Fruit fly (Drosophila melanogaster) whole organism, embryonic: ENCODE results near the gene CG34002.

ENCODE experiments used
- CG11247 ChIP-seq: fragments of 200-800 bp; sonication (Bioruptor generic); IDR thresholded peaks from 2 replicates; pipeline ENCODE4 v1.3.6; 2022; ENCODE audit warnings: missing biosample characterization, missing genetic modification characterization
- CG12219 ChIP-seq: fragments of 200-800 bp; sonication (Bioruptor generic); optimal IDR thresholded peaks from 3 replicates; lab custom pipeline; 2018; ENCODE audit warnings: missing biosample characterization, mild to moderate bottlenecking, missing genetic modification characterization
- CG14441 ChIP-seq: fragments of 200-800 bp; sonication (Bioruptor generic); IDR thresholded peaks from 2 replicates; pipeline ENCODE4 v1.3.6; 2022; ENCODE audit warnings: missing biosample characterization, missing genetic modification characterization
- CG17829 ChIP-seq: fragments of 200-800 bp; optimal IDR thresholded peaks from 2 replicates; lab custom pipeline; 2019; ENCODE audit warnings: missing biosample characterization, mild to moderate bottlenecking, missing genetic modification characterization, moderate library complexity
- CG18599 ChIP-seq: fragments of 200-800 bp; sonication (Bioruptor generic); optimal IDR thresholded peaks from 3 replicates; lab custom pipeline; 2017; ENCODE audit warnings: missing biosample characterization, missing genetic modification characterization, mild to moderate bottlenecking, moderate library complexity, missing genetic modification reagents
- CG18764 ChIP-seq: fragments of 200-800 bp; sonication (Bioruptor generic); optimal IDR thresholded peaks from 3 replicates; lab custom pipeline; 2016; ENCODE audit warnings: missing biosample characterization, missing genetic modification characterization
- CG30020 ChIP-seq: fragments of 200-800 bp; optimal IDR thresholded peaks from 2 replicates; lab custom pipeline; 2019; ENCODE audit warnings: missing biosample characterization, mild to moderate bottlenecking, missing genetic modification characterization, moderate library complexity
- CG31365 ChIP-seq: fragments of 200-800 bp; sonication (Bioruptor generic); optimal IDR thresholded peaks from 2 replicates; lab custom pipeline; 2018; ENCODE audit warnings: missing biosample characterization, mild to moderate bottlenecking, missing genetic modification characterization
- CG3847 ChIP-seq: fragments of 200-800 bp; sonication (Bioruptor generic); IDR thresholded peaks from 2 replicates; pipeline ENCODE4 v1.3.6; 2022; ENCODE audit warnings: missing biosample characterization, missing genetic modification characterization
- CG43689 ChIP-seq: fragments of 200-800 bp; sonication (Bioruptor generic); IDR thresholded peaks from 2 replicates; pipeline ENCODE4 v1.3.6; 2022; ENCODE audit warnings: missing biosample characterization, missing genetic modification characterization
- CG4404 ChIP-seq: fragments of 200-800 bp; sonication (Bioruptor generic); IDR thresholded peaks from 2 replicates; pipeline ENCODE4 v1.3.6; 2022; ENCODE audit warnings: missing biosample characterization, missing genetic modification characterization
- CG4617 ChIP-seq: fragments of 200-800 bp; sonication (Bioruptor generic); optimal IDR thresholded peaks from 3 replicates; lab custom pipeline; 2016; ENCODE audit warnings: missing biosample characterization, missing genetic modification characterization, borderline replicate concordance
- CG6654 ChIP-seq: fragments of 200-800 bp; sonication (Bioruptor generic); optimal IDR thresholded peaks from 2 replicates; lab custom pipeline; 2017; ENCODE audit warnings: missing biosample characterization, mild to moderate bottlenecking, missing genetic modification characterization
- CG6683 ChIP-seq: fragments of 200-800 bp; sonication (Bioruptor generic); optimal IDR thresholded peaks from 2 replicates; lab custom pipeline; 2017; ENCODE audit warnings: missing biosample characterization, mild to moderate bottlenecking, missing genetic modification characterization, missing genetic modification reagents
- CG9797 ChIP-seq: fragments of 200-800 bp; sonication (Bioruptor generic); optimal IDR thresholded peaks from 3 replicates; lab custom pipeline; 2018; ENCODE audit warnings: missing biosample characterization, mild to moderate bottlenecking, missing genetic modification characterization
- CG9876 ChIP-seq: fragments of 200-800 bp; sonication (Bioruptor generic); optimal IDR thresholded peaks from 2 replicates; lab custom pipeline; 2016; ENCODE audit warnings: missing biosample characterization, missing genetic modification characterization
- D19A ChIP-seq: fragments of 200-800 bp; optimal IDR thresholded peaks from 3 replicates; lab custom pipeline; 2019; ENCODE audit warnings: missing biosample characterization, mild to moderate bottlenecking, missing genetic modification characterization, moderate library complexity
- Deaf1 ChIP-seq: fragments of 200-800 bp; optimal IDR thresholded peaks from 3 replicates; lab custom pipeline; 2019; ENCODE audit warnings: missing biosample characterization, mild to moderate bottlenecking, missing genetic modification characterization, moderate library complexity
- HLH3B ChIP-seq: fragments of 200-800 bp; sonication (Bioruptor generic); IDR thresholded peaks from 2 replicates; pipeline ENCODE4 v1.3.6; 2022; ENCODE audit warnings: missing biosample characterization, missing genetic modification characterization
- HLHmδ ChIP-seq: fragments of 200-800 bp; sonication (Bioruptor generic); optimal IDR thresholded peaks from 2 replicates; lab custom pipeline; 2018; ENCODE audit warnings: missing biosample characterization, mild to moderate bottlenecking, missing genetic modification characterization, moderate library complexity
- Hey ChIP-seq: fragments of 200-800 bp; sonication (Bioruptor generic); optimal IDR thresholded peaks from 3 replicates; lab custom pipeline; 2018; ENCODE audit warnings: missing biosample characterization, mild to moderate bottlenecking, missing genetic modification characterization
- Hr51 ChIP-seq, 2 experiments: fragments of 200-800 bp; sonication (Bioruptor generic); optimal IDR thresholded peaks; 2 replicates in 1 of 2; 3 replicates in 1 of 2; lab custom pipeline; 2016 to 2018; ENCODE audit warnings: missing biosample characterization in 2 of 2, missing genetic modification characterization in 2 of 2, mild to moderate bottlenecking in 1 of 2, moderate library complexity in 1 of 2
- Hr78 ChIP-seq, 2 experiments: fragments of 200-800 bp in 1 of 2; fragments of >200 bp in 1 of 2; sonication (Bioruptor generic) in 1 of 2; optimal IDR thresholded peaks; 2 replicates each; lab custom pipeline; 2017 to 2019; ENCODE audit warnings: missing biosample characterization in 2 of 2, missing genetic modification characterization in 2 of 2, mild to moderate bottlenecking in 1 of 2, moderate library complexity in 1 of 2
- MBD-R2 ChIP-seq: fragments of 200-800 bp; sonication (Bioruptor generic); IDR thresholded peaks from 2 replicates; pipeline ENCODE4 v1.3.6; 2022; ENCODE audit warnings: missing biosample characterization, missing genetic modification characterization
- Mes4 ChIP-seq: fragments of 200-800 bp; sonication (Bioruptor generic); optimal IDR thresholded peaks from 2 replicates; lab custom pipeline; 2016; ENCODE audit warnings: missing biosample characterization, missing genetic modification characterization
- NFAT ChIP-seq: fragments of 200-800 bp; sonication (Bioruptor generic); IDR thresholded peaks from 2 replicates; pipeline ENCODE4 v1.3.6; 2022; ENCODE audit warnings: missing biosample characterization, missing genetic modification characterization
- Nf-YA ChIP-seq: fragments of 200-800 bp; sonication (Bioruptor generic); IDR thresholded peaks from 2 replicates; pipeline ENCODE4 v1.3.6; 2022; ENCODE audit warnings: missing biosample characterization, missing genetic modification characterization
- Scr ChIP-seq: fragments of 200-800 bp; sonication (Bioruptor generic); IDR thresholded peaks from 2 replicates; pipeline ENCODE4 v1.3.6; 2022; ENCODE audit warnings: missing biosample characterization, missing genetic modification characterization; ENCODE audit not compliant: partially characterized antibody
- Sin3A ChIP-seq: fragments of >200 bp; optimal IDR thresholded peaks from 2 replicates; lab custom pipeline; 2018
- ab ChIP-seq: fragments of 200-800 bp; sonication (Bioruptor generic); optimal IDR thresholded peaks from 2 replicates; lab custom pipeline; 2016; ENCODE audit warnings: missing biosample characterization, missing genetic modification characterization
- al ChIP-seq: fragments of 200-800 bp; sonication (Bioruptor generic); IDR thresholded peaks from 2 replicates; pipeline ENCODE4 v1.3.6; 2022; ENCODE audit warnings: missing biosample characterization, missing genetic modification characterization
- amos ChIP-seq: fragments of 200-800 bp; sonication (Bioruptor generic); IDR thresholded peaks from 2 replicates; pipeline ENCODE4 v1.3.6; 2022; ENCODE audit warnings: missing biosample characterization, missing genetic modification characterization; ENCODE audit not compliant: partially characterized antibody
- az2 ChIP-seq: fragments of 200-800 bp; sonication (Bioruptor generic); optimal IDR thresholded peaks from 3 replicates; lab custom pipeline; 2016; ENCODE audit warnings: missing biosample characterization, missing genetic modification characterization
- dimm ChIP-seq: fragments of 200-800 bp; sonication (Bioruptor generic); IDR thresholded peaks from 2 replicates; pipeline ENCODE4 v1.3.6; 2022; ENCODE audit warnings: missing biosample characterization, missing genetic modification characterization
- dmrt11E ChIP-seq: fragments of 200-800 bp; sonication (Bioruptor generic); optimal IDR thresholded peaks from 3 replicates; lab custom pipeline; 2018; ENCODE audit warnings: missing biosample characterization, mild to moderate bottlenecking, missing genetic modification characterization, moderate library complexity
- esg ChIP-seq: fragments of 200-800 bp; sonication (Bioruptor generic); conservative IDR thresholded peaks from 2 replicates; pipeline ENCODE4 v1.3.6; 2022; ENCODE audit warnings: missing biosample characterization, missing genetic modification characterization
- fd3F ChIP-seq: fragments of 200-800 bp; sonication (Bioruptor generic); optimal IDR thresholded peaks from 2 replicates; lab custom pipeline; 2018; ENCODE audit warnings: missing biosample characterization, mild to moderate bottlenecking, missing genetic modification characterization, moderate library complexity
- fu2 ChIP-seq: fragments of 200-800 bp; sonication (Bioruptor generic); optimal IDR thresholded peaks from 2 replicates; lab custom pipeline; 2016; ENCODE audit warnings: missing biosample characterization, missing genetic modification characterization
- lov ChIP-seq, 2 experiments: fragments of 200-800 bp in 1 of 2; fragments of >200 bp in 1 of 2; sonication (Bioruptor generic) in 1 of 2; IDR thresholded peaks in 1 of 2; optimal IDR thresholded peaks in 1 of 2; 2 replicates in 1 of 2; 3 replicates in 1 of 2; pipeline versions ENCODE4 v1.3.6 to Lab custom; 2017 to 2022; ENCODE audit warnings: missing biosample characterization in 1 of 2, missing genetic modification characterization in 1 of 2
- onecut ChIP-seq: fragments of 200-800 bp; sonication (Bioruptor generic); IDR thresholded peaks from 2 replicates; pipeline ENCODE4 v1.3.6; 2022; ENCODE audit warnings: missing biosample characterization, missing genetic modification characterization
- pros ChIP-seq: fragments of 200-800 bp; sonication (Bioruptor generic); optimal IDR thresholded peaks from 3 replicates; lab custom pipeline; 2019; ENCODE audit warnings: missing biosample characterization, mild to moderate bottlenecking, missing genetic modification characterization, moderate library complexity
- rib ChIP-seq: fragments of 200-800 bp; sonication (Bioruptor generic); IDR thresholded peaks from 2 replicates; pipeline ENCODE4 v1.3.6; 2022; ENCODE audit warnings: missing biosample characterization, missing genetic modification characterization
- sens-2 ChIP-seq: fragments of 200-800 bp; sonication (Bioruptor generic); IDR thresholded peaks from 2 replicates; pipeline ENCODE4 v1.3.6; 2022; ENCODE audit warnings: missing biosample characterization, missing genetic modification characterization
- sisA ChIP-seq: fragments of 200-800 bp; sonication (Bioruptor generic); IDR thresholded peaks from 2 replicates; pipeline ENCODE4 v1.3.6; 2022; ENCODE audit warnings: missing biosample characterization, missing genetic modification characterization
- tio ChIP-seq: fragments of 200-800 bp; sonication (Bioruptor generic); optimal IDR thresholded peaks from 2 replicates; lab custom pipeline; 2017; ENCODE audit warnings: missing biosample characterization, missing genetic modification characterization, inconsistent platforms
- yki ChIP-seq: fragments of >200 bp; optimal IDR thresholded peaks from 3 replicates; lab custom pipeline; 2018
- zf30C ChIP-seq: fragments of 200-800 bp; sonication (Bioruptor generic); optimal IDR thresholded peaks from 3 replicates; lab custom pipeline; 2018; ENCODE audit warnings: missing biosample characterization, mild to moderate bottlenecking, missing genetic modification characterization
- zfh2 ChIP-seq: fragments of 200-800 bp; sonication (Bioruptor generic); optimal IDR thresholded peaks from 2 replicates; lab custom pipeline; 2016; ENCODE audit warnings: missing biosample characterization, missing genetic modification characterization

Gene CG34002

dm6 chr3L:17856655-17857479, 1.4 kb upstream of the CG34002 start, which contains the start of gene CG5535 (continued):
- TF ChIP-seq CG18599 (GFP tag; lab: Kevin White, UChicago) (peak; percentile 78), CG18764 (GFP tag; lab: Kevin White, UChicago) (peak; percentile 29), esg (GFP tag; lab: Robert Waterston, UW) (peak; percentile 61), NFAT (GFP tag; lab: Robert Waterston, UW) (peak; percentile 74), az2 (GFP tag; lab: Kevin White, UChicago) (peak; percentile 83), Hr78 (GFP tag; optimal IDR thresholded peaks at IDR 0.05; lab: Kevin White, UChicago) (peak in 1 of 2 experiments; percentile 77), ab (GFP tag; lab: Kevin White, UChicago) (no peak), MBD-R2 (GFP tag; lab: Robert Waterston, UW) (peak; percentile 27; the same call in 1 of the 2 replicates), sisA (GFP tag; lab: Robert Waterston, UW) (peak; percentile 47), zfh2 (GFP tag; lab: Kevin White, UChicago) (peak; percentile 61), Hr51 (GFP tag; optimal IDR thresholded peaks at IDR 0.05; lab: Kevin White, UChicago) (peak in 1 of 2 experiments; percentile 82), CG4617 (GFP tag; lab: Kevin White, UChicago) (peak; percentile 7), CG14441 (GFP tag; lab: Robert Waterston, UW) (peak; percentile 76), CG6683 (peak; percentile 33), D19A (tag; lab: Kevin White, UChicago) (peak; percentile 75), Nf-YA (GFP tag; lab: Robert Waterston, UW) (peak; percentile 29; the same call in 1 of the 2 replicates), CG4404 (peak; percentile 25; the same call in 1 of the 2 replicates), CG30020 (peak; percentile 70), Deaf1 (peak; percentile 45), CG17829 (tag; lab: Kevin White, UChicago) (peak; percentile 86), amos (GFP tag; lab: Robert Waterston, UW) (no peak), Hey (tag; lab: Kevin White, UChicago) (no peak), al (peak; percentile 40; the same call in 1 of the 2 replicates), dimm (no peak), yki (lab: Kevin White, UChicago) (no peak), CG43689 (0 out of 2 replicates have a peak, but pooled peaks have one; percentile 19), CG9797 (GFP tag; lab: Kevin White, UChicago) (no peak), CG6654 (GFP tag; lab: Kevin White, UChicago) (peak; percentile 26), dmrt11E (tag; lab: Kevin White, UChicago) (peak; percentile 77), rib (GFP tag; lab: Robert Waterston, UW) (peak; percentile 38), sens-2 (no peak), Scr (GFP tag; lab: Robert Waterston, UW) (no peak), CG31365 (tag; lab: Kevin White, UChicago) (peak; percentile 43), HLHmδ (GFP tag; lab: Kevin White, UChicago) (peak; percentile 54), CG11247 (GFP tag; lab: Robert Waterston, UW) (peak; percentile 24), tio (GFP tag; lab: Kevin White, UChicago) (peak; percentile 94), fd3F (GFP tag; lab: Kevin White, UChicago) (peak; percentile 67), CG12219 (peak; percentile 49), lov (optimal IDR thresholded peaks at IDR 0.05; lab: Kevin White, UChicago) (no peak), lov (GFP tag; IDR thresholded peaks at IDR 0.05; lab: Robert Waterston, UW) (peak; percentile 82; the same call in 2 of the 3 replicates), Sin3A (lab: Kevin White, UChicago) (no peak), zf30C (GFP tag; lab: Kevin White, UChicago) (no peak), onecut (GFP tag; lab: Robert Waterston, UW) (peak; percentile 67), CG3847 (GFP tag; lab: Robert Waterston, UW) (peak; percentile 51), fu2 (GFP tag; lab: Kevin White, UChicago) (peak; percentile 14), Mes4 (GFP tag; lab: Kevin White, UChicago) (no peak), CG9876 (GFP tag; lab: Kevin White, UChicago) (peak; percentile 28), HLH3B (peak; percentile 45; the same call in 1 of the 2 replicates), pros (GFP tag; lab: Kevin White, UChicago) (peak; percentile 63)
